Worm (Caenorhabditis elegans): Measurements from ENCODE around the gene T07A9.14.

ce11 chrIV:372146-372789 lies 14.2 kb upstream of the T07A9.14 start:
- TF ChIP-seq rnt-1 (tag; optimal IDR thresholded peaks at IDR 0.05) (no peak), ceh-63 (GFP tag; optimal IDR thresholded peaks at IDR 0.05) (no peak), lsy-2 (tag; optimal IDR thresholded peaks at IDR 0.05) (peak in 1 of 2 experiments; percentile 9), hlh-4 (tag; optimal IDR thresholded peaks at IDR 0.05) (no peak), mdl-1 (tag; optimal IDR thresholded peaks at IDR 0.05) (no peak), F16B12.6 (tag; optimal IDR thresholded peaks at IDR 0.05) (no peak), dsc-1 (tag; optimal IDR thresholded peaks at IDR 0.05) (no peak), lin-13 (GFP tag; optimal IDR thresholded peaks at IDR 0.05) (no peak), ztf-11 (tag; optimal IDR thresholded peaks at IDR 0.05) (no peak), nhr-20 (tag; optimal IDR thresholded peaks at IDR 0.05) (no peak), swsn-7 (tag; optimal IDR thresholded peaks at IDR 0.05) (peak; percentile 3), fkh-8 (tag; optimal IDR thresholded peaks at IDR 0.05) (no peak)

All from whole organism, L1 larva.